Fruit fly (Drosophila melanogaster): ENCODE results near the gene CG42245.

CG42245 gene

DNA sequence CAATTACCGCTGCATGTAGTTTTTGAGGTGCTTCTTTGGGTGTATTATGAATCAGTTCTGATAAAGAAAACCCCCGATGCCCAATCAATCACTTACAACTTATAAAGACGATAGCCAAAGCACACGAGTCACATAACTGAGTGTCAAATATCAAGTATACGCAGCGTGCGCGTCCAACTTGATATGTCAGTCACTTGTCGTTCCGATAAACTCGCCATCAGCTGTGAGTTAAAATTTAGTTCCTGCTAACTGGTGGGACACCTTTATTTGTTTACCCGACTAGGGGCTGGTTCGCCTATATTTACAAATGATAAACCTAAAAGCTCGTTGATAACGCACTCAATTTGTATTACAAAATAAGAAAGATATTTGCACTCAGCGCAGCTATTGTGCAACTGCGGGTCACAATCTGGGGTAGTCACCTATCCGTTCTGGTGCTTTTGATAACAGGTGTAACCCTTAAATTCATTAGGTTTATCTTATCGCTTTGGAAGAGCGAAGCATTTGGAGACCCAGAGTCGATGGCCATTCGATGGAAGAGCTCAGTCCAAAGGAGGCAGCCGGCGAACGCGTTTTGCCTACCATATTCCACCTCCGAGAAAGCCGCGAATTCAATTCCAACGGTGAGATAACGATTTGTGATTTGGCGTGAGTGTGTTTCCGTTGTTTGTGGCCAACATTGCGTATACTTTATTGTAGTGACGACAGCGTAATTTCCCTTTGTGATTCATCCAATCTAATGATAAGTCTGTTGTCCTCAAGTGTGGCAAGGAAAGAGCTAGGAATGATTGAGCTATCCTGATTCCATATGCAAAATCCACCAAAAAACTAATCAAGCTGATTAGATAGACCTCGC lies 16.2 kb downstream of the CG42245 start, which contains the start of gene CG1246:
Gene CG1246, plus strand, starts transcription at position 526 of the 856 bp plus-strand sequence.
- TF ChIP-seq CG8478 (optimal IDR thresholded peaks at IDR 0.05): no peak
- TF ChIP-seq CTCF (optimal IDR thresholded peaks at IDR 0.05): no peak

DNA sequence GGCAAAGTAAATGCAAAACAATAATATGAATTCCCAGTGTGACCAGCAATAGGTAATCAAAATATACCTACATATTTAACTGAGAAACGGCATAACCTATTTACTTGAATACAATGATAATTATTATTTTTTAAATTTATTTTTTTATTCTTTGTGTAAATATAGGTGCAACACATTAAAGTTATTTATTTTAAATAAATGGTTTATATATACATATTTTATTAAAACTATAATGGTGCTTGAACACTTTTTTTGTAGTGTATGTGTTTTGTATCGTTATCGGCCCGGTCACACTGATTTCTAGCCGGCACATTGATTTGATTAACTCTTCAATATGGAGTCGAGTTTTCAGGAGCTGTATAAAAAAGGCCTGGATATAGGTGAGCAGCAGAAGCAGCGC lies 20.3 kb downstream of the CG42245 start, which contains the start of the genes ProRS-m, CG42304 and Snup:
Gene ProRS-m, minus strand, starts transcription at position 51 of the 400 bp plus-strand sequence.
Gene CG42304, plus strand, starts transcription at position 289 of the 400 bp plus-strand sequence.
Gene Snup, plus strand, starts transcription at position 289 of the 400 bp plus-strand sequence.
- TF ChIP-seq CG8478 (optimal IDR thresholded peaks at IDR 0.05): no peak
- no peak for TF ChIP-seq CTCF (optimal IDR thresholded peaks at IDR 0.05)

DNA sequence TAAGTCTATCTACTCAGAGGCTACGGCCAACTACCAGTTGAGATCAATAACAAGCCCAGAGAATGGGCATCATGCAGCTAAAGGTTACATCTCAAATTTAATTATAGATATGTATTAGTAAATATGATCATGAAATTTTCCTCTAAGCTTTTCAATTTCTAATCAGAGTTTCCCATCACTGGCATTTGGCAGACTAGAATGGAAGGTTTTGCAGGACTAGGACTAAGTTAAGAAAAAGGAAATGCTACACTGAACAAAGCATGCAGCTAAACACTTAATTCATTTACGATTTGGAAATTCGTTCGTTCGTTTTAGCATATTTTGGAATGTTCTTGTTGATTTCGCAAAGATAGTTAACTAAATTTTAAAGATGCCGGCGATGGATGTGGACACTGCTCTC lies 27.8 kb downstream of the CG42245 start, which contains the start of gene CG33233:
Gene CG33233, plus strand, starts transcription at position 301 of the 400 bp plus-strand sequence.
- TF ChIP-seq CG8478 (optimal IDR thresholded peaks at IDR 0.05) (no peak), CTCF (optimal IDR thresholded peaks at IDR 0.05) (no peak)

DNA sequence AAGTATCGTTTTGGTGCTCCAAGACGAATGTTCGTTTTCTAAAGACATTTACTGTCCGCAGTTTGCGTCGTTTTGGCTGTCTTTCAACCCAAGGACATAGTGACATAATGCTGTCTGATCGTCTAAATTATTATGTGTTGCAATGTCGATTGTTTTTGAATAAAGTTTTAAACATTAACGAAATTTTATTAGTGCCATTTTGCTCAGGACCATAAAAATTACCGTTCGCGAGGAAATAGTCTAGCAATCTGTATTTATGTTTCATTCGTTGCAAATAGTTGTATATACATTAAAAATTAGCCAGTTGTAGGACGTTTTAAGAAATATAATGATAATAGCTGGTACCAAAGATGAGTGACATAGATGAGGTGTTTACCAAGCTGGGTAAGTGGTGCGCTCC lies 29.8 kb downstream of the CG42245 start, which contains the start of gene CG33234:
Gene CG33234, plus strand, starts transcription at position 301 of the 400 bp plus-strand sequence.
- no peak for TF ChIP-seq CTCF (optimal IDR thresholded peaks at IDR 0.05)
- no peak for TF ChIP-seq CG8478 (optimal IDR thresholded peaks at IDR 0.05)
